Fruit fly (Drosophila melanogaster) whole organism, wandering third instar larva: Measurements from ENCODE around the gene Cpr35B.

Source experiments
- Mio ChIP-seq: sonication (Bioruptor generic); optimal IDR thresholded peaks from 2 replicates; lab custom pipeline; 2016; ENCODE audit warnings: missing biosample characterization, missing genetic modification characterization
- Myc ChIP-seq: fragments of >200 bp; optimal IDR thresholded peaks from 2 replicates; lab custom pipeline; 2017
- h ChIP-seq: fragments of 200-800 bp; sonication (Bioruptor generic); optimal IDR thresholded peaks from 3 replicates; lab custom pipeline; 2016; ENCODE audit warnings: missing biosample characterization, mild to moderate bottlenecking, missing genetic modification characterization
- pan ChIP-seq: fragments of >200 bp; optimal IDR thresholded peaks from 2 replicates; lab custom pipeline; 2017
- rgr ChIP-seq: fragments of 200-800 bp; sonication (Bioruptor generic); optimal IDR thresholded peaks from 3 replicates; lab custom pipeline; 2016; ENCODE audit warnings: missing biosample characterization, mild to moderate bottlenecking, missing genetic modification characterization
- tai ChIP-seq: sonication (Bioruptor generic); optimal IDR thresholded peaks from 2 replicates; lab custom pipeline; 2016; ENCODE audit warnings: missing biosample characterization, missing genetic modification characterization
- usp ChIP-seq: fragments of >200 bp; optimal IDR thresholded peaks from 2 replicates; lab custom pipeline; 2017; ENCODE audit warnings: missing biosample characterization, missing genetic modification characterization

DNA sequence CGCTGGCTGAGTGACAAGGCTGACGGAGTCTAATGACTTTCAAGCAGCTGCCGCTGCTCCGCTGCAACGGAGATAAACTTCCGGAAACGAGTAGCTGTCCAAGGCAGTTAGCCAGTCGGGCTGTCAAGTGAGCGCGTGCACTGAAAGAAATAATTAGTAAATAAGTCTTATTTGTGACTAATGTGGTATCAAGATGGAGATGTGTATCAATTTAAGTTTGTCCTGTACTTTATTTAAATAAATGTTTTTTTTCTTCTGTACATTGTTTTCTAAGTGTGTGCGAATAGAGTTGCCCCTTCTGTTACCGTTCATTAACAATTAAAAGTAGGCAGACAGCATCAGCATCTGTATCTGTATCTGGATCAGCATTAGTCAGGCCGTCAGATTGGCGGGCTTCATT, 26.3 kb upstream of the Cpr35B start:
- TF ChIP-seq usp, result no peak
- TF ChIP-seq Mio (GFP tag; lab: Kevin White, UChicago), result no peak
- TF ChIP-seq h (GFP tag; lab: Kevin White, UChicago), result no peak
- TF ChIP-seq rgr (GFP tag; lab: Kevin White, UChicago), result no peak
- no peak for TF ChIP-seq tai (GFP tag; lab: Kevin White, UChicago)
- TF ChIP-seq pan (lab: Kevin White, UChicago), result no peak
- no peak for TF ChIP-seq Myc (lab: Kevin White, UChicago)
